Fruit fly (Drosophila melanogaster) whole organism, embryonic: Measurements from ENCODE around the gene Gas8.

Source experiments
- Adf1 ChIP-seq: fragments of 200-800 bp; sonication (Bioruptor generic); IDR thresholded peaks from 2 replicates; pipeline ENCODE4 v1.3.6; 2022; ENCODE audit warnings: missing biosample characterization, missing genetic modification characterization
- Atf-2 ChIP-seq: fragments of 200-800 bp; sonication (Bioruptor generic); optimal IDR thresholded peaks from 2 replicates; lab custom pipeline; 2016; ENCODE audit warnings: missing biosample characterization, missing genetic modification characterization
- Bgb ChIP-seq: fragments of 200-800 bp; sonication (Bioruptor generic); IDR thresholded peaks from 2 replicates; pipeline ENCODE4 v1.3.6; 2022; ENCODE audit warnings: missing biosample characterization, missing genetic modification characterization; ENCODE audit not compliant: partially characterized antibody
- BtbVII ChIP-seq: fragments of 200-800 bp; sonication (Bioruptor generic); optimal IDR thresholded peaks from 3 replicates; lab custom pipeline; 2017; ENCODE audit warnings: missing biosample characterization, mild to moderate bottlenecking, missing genetic modification characterization
- CG10209 ChIP-seq: fragments of 200-800 bp; sonication (Bioruptor generic); optimal IDR thresholded peaks from 3 replicates; lab custom pipeline; 2017; ENCODE audit warnings: missing biosample characterization, mild to moderate bottlenecking, missing genetic modification characterization, missing genetic modification reagents
- CG10366 ChIP-seq: fragments of 200-800 bp; sonication (Bioruptor generic); IDR thresholded peaks from 2 replicates; pipeline ENCODE4 v1.3.6; 2022; ENCODE audit warnings: missing biosample characterization, missing genetic modification characterization
- CG13296 ChIP-seq: fragments of 200-800 bp; sonication (Bioruptor generic); optimal IDR thresholded peaks from 3 replicates; lab custom pipeline; 2018; ENCODE audit warnings: missing biosample characterization, mild to moderate bottlenecking, missing genetic modification characterization
- CG13424 ChIP-seq: fragments of 200-800 bp; sonication (Bioruptor generic); optimal IDR thresholded peaks from 2 replicates; lab custom pipeline; 2019; ENCODE audit warnings: missing biosample characterization, mild to moderate bottlenecking, missing genetic modification characterization, moderate library complexity
- CG17912 ChIP-seq: fragments of 200-800 bp; sonication (Bioruptor generic); optimal IDR thresholded peaks from 2 replicates; lab custom pipeline; 2018; ENCODE audit warnings: missing biosample characterization, mild to moderate bottlenecking, missing genetic modification characterization
- CG30431 ChIP-seq: fragments of 200-800 bp; sonication (Bioruptor generic); optimal IDR thresholded peaks from 2 replicates; lab custom pipeline; 2017; ENCODE audit warnings: missing biosample characterization, missing genetic modification characterization
- CG31441 ChIP-seq: fragments of 200-800 bp; sonication (Bioruptor generic); IDR thresholded peaks from 2 replicates; pipeline ENCODE4 v1.3.6; 2022; ENCODE audit warnings: missing biosample characterization, missing genetic modification characterization
- CG32532 ChIP-seq: fragments of 200-800 bp; sonication (Bioruptor generic); IDR thresholded peaks from 2 replicates; pipeline ENCODE4 v1.3.6; 2022; ENCODE audit warnings: missing biosample characterization, missing genetic modification characterization
- CG33557 ChIP-seq: fragments of 200-800 bp; sonication (Bioruptor generic); optimal IDR thresholded peaks from 2 replicates; lab custom pipeline; 2019; ENCODE audit warnings: missing biosample characterization, mild to moderate bottlenecking, missing genetic modification characterization, moderate library complexity
- CG4360 ChIP-seq: fragments of 200-800 bp; sonication (Bioruptor generic); IDR thresholded peaks from 2 replicates; pipeline ENCODE4 v1.3.6; 2022; ENCODE audit warnings: missing biosample characterization, missing genetic modification characterization
- CG6654 ChIP-seq: fragments of 200-800 bp; sonication (Bioruptor generic); optimal IDR thresholded peaks from 2 replicates; lab custom pipeline; 2017; ENCODE audit warnings: missing biosample characterization, mild to moderate bottlenecking, missing genetic modification characterization
- CG7556 ChIP-seq: fragments of 200-800 bp; sonication (Bioruptor generic); optimal IDR thresholded peaks from 2 replicates; lab custom pipeline; 2017; ENCODE audit warnings: missing biosample characterization, mild to moderate bottlenecking, missing genetic modification characterization
- CG8089 ChIP-seq: fragments of 200-800 bp; sonication (Bioruptor generic); optimal IDR thresholded peaks from 3 replicates; lab custom pipeline; 2016; ENCODE audit warnings: missing biosample characterization, missing genetic modification characterization
- CG9727 ChIP-seq: fragments of 200-800 bp; sonication (Bioruptor generic); optimal IDR thresholded peaks from 3 replicates; lab custom pipeline; 2017; ENCODE audit warnings: missing biosample characterization, mild to moderate bottlenecking, missing genetic modification characterization
- Chrac-16 ChIP-seq: fragments of 200-800 bp; sonication (Bioruptor generic); optimal IDR thresholded peaks from 3 replicates; lab custom pipeline; 2016; ENCODE audit warnings: missing biosample characterization, missing genetic modification characterization
- CrebB ChIP-seq: fragments of 200-800 bp; sonication (Bioruptor generic); optimal IDR thresholded peaks from 3 replicates; lab custom pipeline; 2018; ENCODE audit warnings: missing biosample characterization, mild to moderate bottlenecking, missing genetic modification characterization
- Dad ChIP-seq: fragments of 200-800 bp; sonication (Bioruptor generic); optimal IDR thresholded peaks from 3 replicates; lab custom pipeline; 2016; ENCODE audit warnings: missing biosample characterization, missing genetic modification characterization
- Dref ChIP-seq: fragments of 200-800 bp; sonication (Bioruptor generic); IDR thresholded peaks from 2 replicates; pipeline ENCODE4 v1.3.6; 2022; ENCODE audit warnings: missing biosample characterization, missing genetic modification characterization
- Eip74EF ChIP-seq, 2 experiments: fragments of 200-800 bp in 1 of 2; fragments of >200 bp in 1 of 2; sonication (Bioruptor generic) in 1 of 2; optimal IDR thresholded peaks; 2 replicates each; lab custom pipeline; 2017 to 2019; ENCODE audit warnings: missing biosample characterization in 2 of 2, missing genetic modification characterization in 2 of 2, mild to moderate bottlenecking in 1 of 2, moderate library complexity in 1 of 2
- Elba2 ChIP-seq: fragments of 200-800 bp; sonication (Bioruptor generic); optimal IDR thresholded peaks from 3 replicates; lab custom pipeline; 2016; ENCODE audit warnings: missing biosample characterization, missing genetic modification characterization
- HmgZ ChIP-seq: fragments of 200-800 bp; sonication (Bioruptor generic); optimal IDR thresholded peaks from 2 replicates; lab custom pipeline; 2018; ENCODE audit warnings: missing biosample characterization, mild to moderate bottlenecking, missing genetic modification characterization
- Hr39 ChIP-seq: fragments of >200 bp; optimal IDR thresholded peaks from 2 replicates; lab custom pipeline; 2017
- MTF-1 ChIP-seq: fragments of 200-800 bp; sonication (Bioruptor generic); optimal IDR thresholded peaks from 2 replicates; lab custom pipeline; 2018; ENCODE audit warnings: missing biosample characterization, mild to moderate bottlenecking, missing genetic modification characterization, borderline replicate concordance
- Mes4 ChIP-seq: fragments of 200-800 bp; sonication (Bioruptor generic); optimal IDR thresholded peaks from 2 replicates; lab custom pipeline; 2016; ENCODE audit warnings: missing biosample characterization, missing genetic modification characterization
- Xbp1 ChIP-seq: fragments of 200-800 bp; sonication (Bioruptor generic); optimal IDR thresholded peaks from 3 replicates; lab custom pipeline; 2016; ENCODE audit warnings: missing biosample characterization, mild to moderate bottlenecking, missing genetic modification characterization
- amos ChIP-seq: fragments of 200-800 bp; sonication (Bioruptor generic); IDR thresholded peaks from 2 replicates; pipeline ENCODE4 v1.3.6; 2022; ENCODE audit warnings: missing biosample characterization, missing genetic modification characterization; ENCODE audit not compliant: partially characterized antibody
- ara ChIP-seq: fragments of 200-800 bp; sonication (Bioruptor generic); IDR thresholded peaks from 2 replicates; pipeline ENCODE4 v1.3.6; 2022; ENCODE audit warnings: missing biosample characterization, missing genetic modification characterization
- ato ChIP-seq: fragments of 200-800 bp; sonication (Bioruptor generic); IDR thresholded peaks from 2 replicates; pipeline ENCODE4 v1.3.6; 2022; ENCODE audit warnings: missing biosample characterization, missing genetic modification characterization; ENCODE audit not compliant: partially characterized antibody
- bsh ChIP-seq, 2 experiments: fragments of 200-800 bp; sonication (Bioruptor generic); optimal IDR thresholded peaks; 2 replicates each; lab custom pipeline; 2017 to 2018; ENCODE audit warnings: mild to moderate bottlenecking in 2 of 2, missing biosample characterization in 2 of 2, missing genetic modification characterization in 2 of 2, moderate library complexity in 1 of 2
- exex ChIP-seq: fragments of 200-800 bp; sonication (Bioruptor generic); optimal IDR thresholded peaks from 4 replicates; lab custom pipeline; 2018; ENCODE audit warnings: missing biosample characterization, mild to moderate bottlenecking, missing genetic modification characterization, moderate library complexity
- eyg ChIP-seq: fragments of 200-800 bp; sonication (Bioruptor generic); optimal IDR thresholded peaks from 3 replicates; lab custom pipeline; 2016; ENCODE audit warnings: missing biosample characterization, missing genetic modification characterization
- gro ChIP-seq: fragments of 200-800 bp; sonication (Bioruptor generic); optimal IDR thresholded peaks from 2 replicates; lab custom pipeline; 2016; ENCODE audit warnings: missing biosample characterization, missing genetic modification characterization
- ham ChIP-seq: fragments of 200-800 bp; sonication (Bioruptor generic); IDR thresholded peaks from 2 replicates; pipeline ENCODE4 v1.3.6; 2022; ENCODE audit warnings: missing biosample characterization, missing genetic modification characterization
- ind ChIP-seq: fragments of 200-800 bp; sonication (Bioruptor generic); optimal IDR thresholded peaks from 3 replicates; lab custom pipeline; 2016; ENCODE audit warnings: missing biosample characterization, missing genetic modification characterization
- jigr1 ChIP-seq: fragments of 200-800 bp; sonication (Bioruptor generic); IDR thresholded peaks from 3 replicates; pipeline ENCODE4 v1.3.6; 2022; ENCODE audit warnings: missing biosample characterization, missing genetic modification characterization
- kay ChIP-seq: fragments of 200-800 bp; sonication (Bioruptor generic); optimal IDR thresholded peaks from 2 replicates; lab custom pipeline; 2016; ENCODE audit warnings: missing biosample characterization, missing genetic modification characterization
- ken ChIP-seq: fragments of 200-800 bp; sonication (Bioruptor generic); IDR thresholded peaks from 3 replicates; pipeline ENCODE4 v1.3.6; 2022; ENCODE audit warnings: missing biosample characterization, missing genetic modification characterization
- lola ChIP-seq, 3 experiments: fragments of >200 bp in 2 of 3; fragments of 200-800 bp in 1 of 3; sonication (Bioruptor generic) in 1 of 3; optimal IDR thresholded peaks; 2 replicates each; lab custom pipeline; 2017 to 2019; ENCODE audit warnings: missing biosample characterization in 3 of 3, missing genetic modification characterization in 3 of 3, mild to moderate bottlenecking in 1 of 3, moderate library complexity in 1 of 3
- maf-S ChIP-seq: fragments of 200-800 bp; sonication (Bioruptor generic); optimal IDR thresholded peaks from 2 replicates; lab custom pipeline; 2016; ENCODE audit warnings: missing biosample characterization, missing genetic modification characterization
- nau ChIP-seq: fragments of 200-800 bp; sonication (Bioruptor generic); optimal IDR thresholded peaks from 3 replicates; lab custom pipeline; 2017; ENCODE audit warnings: missing biosample characterization, mild to moderate bottlenecking, missing genetic modification characterization, missing genetic modification reagents
- seq ChIP-seq: fragments of 200-800 bp; sonication (Bioruptor generic); IDR thresholded peaks from 2 replicates; pipeline ENCODE4 v1.3.6; 2022; ENCODE audit warnings: missing biosample characterization, missing genetic modification characterization
- sim ChIP-seq: fragments of 200-800 bp; sonication (Bioruptor generic); IDR thresholded peaks from 2 replicates; pipeline ENCODE4 v1.3.6; 2022; ENCODE audit warnings: missing biosample characterization, missing genetic modification characterization
- trh ChIP-seq: fragments of 200-800 bp; sonication (Bioruptor generic); optimal IDR thresholded peaks from 2 replicates; lab custom pipeline; 2016; ENCODE audit warnings: missing biosample characterization, missing genetic modification characterization
- twi ChIP-seq: fragments of 200-800 bp; optimal IDR thresholded peaks from 2 replicates; lab custom pipeline; 2019; ENCODE audit warnings: missing biosample characterization, mild to moderate bottlenecking, missing genetic modification characterization, moderate library complexity
- wdn ChIP-seq: fragments of 200-800 bp; sonication (Bioruptor generic); IDR thresholded peaks from 2 replicates; pipeline ENCODE4 v1.3.6; 2022; ENCODE audit warnings: missing biosample characterization, missing genetic modification characterization
- zf30C ChIP-seq: fragments of 200-800 bp; sonication (Bioruptor generic); optimal IDR thresholded peaks from 3 replicates; lab custom pipeline; 2018; ENCODE audit warnings: missing biosample characterization, mild to moderate bottlenecking, missing genetic modification characterization
- zfh2 ChIP-seq: fragments of 200-800 bp; sonication (Bioruptor generic); optimal IDR thresholded peaks from 2 replicates; lab custom pipeline; 2016; ENCODE audit warnings: missing biosample characterization, missing genetic modification characterization

The Gas8 gene

dm6 chrX:3455431-3456001 lies 49.1 kb downstream of the Gas8 start (continued):
- TF ChIP-seq CG9727 (no peak), CG30431 (GFP tag; lab: Kevin White, UChicago) (no peak), Xbp1 (peak; percentile 28), CG10366 (peak; percentile 14; the same call in 1 of the 2 replicates), zfh2 (GFP tag; lab: Kevin White, UChicago) (no peak), Adf1 (no peak), eyg (GFP tag; lab: Kevin White, UChicago) (no peak), amos (GFP tag; lab: Robert Waterston, UW) (no peak), Dad (GFP tag; lab: Kevin White, UChicago) (no peak), seq (GFP tag; lab: Robert Waterston, UW) (peak; percentile 46), maf-S (GFP tag; lab: Kevin White, UChicago) (no peak), CG4360 (GFP tag; lab: Robert Waterston, UW) (no peak), CG7556 (GFP tag; lab: Kevin White, UChicago) (peak; percentile 29), CG31441 (GFP tag; lab: Robert Waterston, UW) (peak; percentile 68), ind (GFP tag; lab: Kevin White, UChicago) (peak; percentile 22), ara (GFP tag; lab: Robert Waterston, UW) (no peak), gro (GFP tag; lab: Kevin White, UChicago) (no peak), ken (GFP tag; lab: Robert Waterston, UW) (no peak), Hr39 (lab: Kevin White, UChicago) (no peak), CG32532 (peak; percentile 41), sim (GFP tag; lab: Robert Waterston, UW) (no peak), lola (GFP tag; optimal IDR thresholded peaks at IDR 0.05; lab: Kevin White, UChicago) (peak in 1 of 3 experiments; percentile 39), CG6654 (peak; percentile 37), Bgb (no peak), bsh (GFP tag; optimal IDR thresholded peaks at IDR 0.05; lab: Kevin White, UChicago) (peak in 1 of 2 experiments; percentile 72), trh (GFP tag; lab: Kevin White, UChicago) (no peak), Elba2 (no peak), CG33557 (GFP tag; lab: Kevin White, UChicago) (no peak), MTF-1 (GFP tag; lab: Kevin White, UChicago) (no peak), wdn (GFP tag; lab: Robert Waterston, UW) (no peak), ato (GFP tag; lab: Robert Waterston, UW) (no peak), Dref (GFP tag; lab: Robert Waterston, UW) (no peak), CG8089 (GFP tag; lab: Kevin White, UChicago) (no peak), Chrac-16 (GFP tag; lab: Kevin White, UChicago) (no peak), BtbVII (GFP tag; lab: Kevin White, UChicago) (peak; percentile 16), HmgZ (tag; lab: Kevin White, UChicago) (no peak), Eip74EF (GFP tag; optimal IDR thresholded peaks at IDR 0.05; lab: Kevin White, UChicago) (peak in 1 of 2 experiments; percentile 37), CG13424 (peak; percentile 66), CG10209 (GFP tag; lab: Kevin White, UChicago) (peak; percentile 45), nau (GFP tag; lab: Kevin White, UChicago) (peak; percentile 42), CG17912 (GFP tag; lab: Kevin White, UChicago) (no peak), CrebB (tag; lab: Kevin White, UChicago) (no peak), Mes4 (GFP tag; lab: Kevin White, UChicago) (no peak), kay (GFP tag; lab: Kevin White, UChicago) (no peak), zf30C (GFP tag; lab: Kevin White, UChicago) (no peak), exex (tag; lab: Kevin White, UChicago) (no peak), ham (GFP tag; lab: Robert Waterston, UW) (no peak), twi (tag; lab: Kevin White, UChicago) (peak; percentile 11), Atf-2 (GFP tag; lab: Kevin White, UChicago) (no peak), jigr1 (GFP tag; lab: Robert Waterston, UW) (no peak), CG13296 (no peak)
